Worm (Caenorhabditis elegans) whole organism, young adult: ENCODE data around the gene ttr-29.

ENCODE experiments used
- F33H1.4 ChIP-seq: fragments of 200-800 bp; sonication (Bioruptor generic); IDR thresholded peaks from 2 replicates; pipeline ENCODE4 v1.3.6; 2022; ENCODE audit warnings: missing genetic modification reagents, missing genetic modification characterization, missing compliant biosample characterization
- F55B11.4 ChIP-seq: sonication (generic microtip); optimal IDR thresholded peaks from 2 replicates; lab custom pipeline; 2016; ENCODE audit warnings: missing compliant biosample characterization, missing genetic modification characterization, borderline replicate concordance; ENCODE audit not compliant: insufficient read depth
- ama-1 ChIP-seq, 3 experiments: fragments of 150-350 bp in 1 of 3; sonication (generic microtip) in 2 of 3; optimal IDR thresholded peaks; 2 replicates each; lab custom pipeline; 2014 to 2018; ENCODE audit warnings: missing biosample characterization in 2 of 3, missing genetic modification characterization in 2 of 3, missing genetic modification reagents in 2 of 3
- cebp-1 ChIP-seq, 2 experiments: fragments of 200-800 bp in 1 of 2; sonication (Bioruptor generic) in 1 of 2; sonication (generic microtip) in 1 of 2; IDR thresholded peaks in 1 of 2; optimal IDR thresholded peaks in 1 of 2; 2 replicates each; pipeline versions ENCODE4 v1.3.6 to Lab custom; 2017 to 2022; ENCODE audit warnings: missing compliant biosample characterization in 2 of 2, missing genetic modification characterization in 2 of 2, mild to moderate bottlenecking in 1 of 2, missing genetic modification reagents in 1 of 2, moderate library complexity in 1 of 2
- efl-1 ChIP-seq: fragments of 150-350 bp; optimal IDR thresholded peaks from 2 replicates; lab custom pipeline; 2014; ENCODE audit warnings: missing biosample characterization, missing genetic modification reagents, missing genetic modification characterization
- ekl-4 ChIP-seq: fragments of 200-800 bp; sonication (Bioruptor generic); IDR thresholded peaks from 2 replicates; pipeline ENCODE4 v1.3.6; 2022; ENCODE audit warnings: missing genetic modification reagents, missing genetic modification characterization, missing compliant biosample characterization
- hmg-20 ChIP-seq: fragments of 200-800 bp; sonication (Bioruptor generic); IDR thresholded peaks from 2 replicates; pipeline ENCODE4 v1.3.6; 2022; ENCODE audit warnings: missing genetic modification reagents, missing genetic modification characterization, missing compliant biosample characterization
- lir-1 ChIP-seq: fragments of 200-800 bp; sonication (Bioruptor generic); conservative IDR thresholded peaks from 2 replicates; pipeline ENCODE4 v1.3.6; 2022; ENCODE audit warnings: missing genetic modification reagents, missing genetic modification characterization, missing compliant biosample characterization
- nfya-1 ChIP-seq: sonication (generic microtip); optimal IDR thresholded peaks from 2 replicates; lab custom pipeline; 2017; ENCODE audit warnings: antibody characterized with exemption, missing compliant biosample characterization, missing genetic modification characterization, borderline replicate concordance; ENCODE audit not compliant: insufficient read depth
- pha-4 ChIP-seq: fragments of 150-350 bp; sonication (generic microtip); optimal IDR thresholded peaks from 2 replicates; lab custom pipeline; 2014; ENCODE audit warnings: missing biosample characterization, missing genetic modification reagents, missing genetic modification characterization
- tbp1 ChIP-seq: fragments of 200-800 bp; sonication (Bioruptor generic); optimal IDR thresholded peaks from 2 replicates; lab custom pipeline; 2018; ENCODE audit warnings: mild to moderate bottlenecking, missing genetic modification characterization, missing compliant biosample characterization

- TF ChIP-seq ama-1 (optimal IDR thresholded peaks at IDR 0.05; lab: Kevin White, UChicago) (no peak), ama-1 (GFP tag; optimal IDR thresholded peaks at IDR 0.05; lab: Kevin White, UChicago) (no peak), hmg-20 (no peak), tbp1 (GFP tag; lab: Kevin White, UChicago) (no peak), cebp-1 (GFP tag; IDR thresholded peaks at IDR 0.05; lab: Robert Waterston, UW) (no peak), cebp-1 (tag; optimal IDR thresholded peaks at IDR 0.05; lab: Kevin White, UChicago) (no peak), nfya-1 (tag; lab: Kevin White, UChicago) (no peak), F55B11.4 (no peak), pha-4 (tag; lab: Kevin White, UChicago) (no peak), efl-1 (no peak), F33H1.4 (GFP tag; lab: Robert Waterston, UW) (no peak), lir-1 (GFP tag; lab: Robert Waterston, UW) (no peak), ekl-4 (GFP tag; lab: Robert Waterston, UW) (no peak)
These were observed 10.9 kb downstream of the ttr-29 start, which contains the start of gene ttbk-7 for ce11 chrV:12895772-12896171.
